Worm (Caenorhabditis elegans) whole organism, young adult: ENCODE data around the gene clec-182.

Source experiments
- B0019.2 ChIP-seq: fragments of 200-800 bp; sonication (Bioruptor generic); conservative IDR thresholded peaks from 2 replicates; pipeline ENCODE4 v1.3.6; 2022; ENCODE audit warnings: missing genetic modification reagents, missing genetic modification characterization, missing compliant biosample characterization
- B0261.1 ChIP-seq: sonication (generic microtip); optimal IDR thresholded peaks from 2 replicates; lab custom pipeline; 2016; ENCODE audit warnings: mild to moderate bottlenecking, missing genetic modification characterization, moderate library complexity, missing compliant biosample characterization
- F10E7.11 ChIP-seq: sonication (generic microtip); optimal IDR thresholded peaks from 2 replicates; lab custom pipeline; 2017; ENCODE audit warnings: mild to moderate bottlenecking, missing genetic modification characterization, moderate library complexity, missing compliant biosample characterization
- T26A5.8 ChIP-seq: sonication (generic microtip); optimal IDR thresholded peaks from 2 replicates; lab custom pipeline; 2016; ENCODE audit warnings: missing genetic modification characterization, missing compliant biosample characterization
- Y53G8AR.9 ChIP-seq: fragments of 200-800 bp; sonication (Bioruptor generic); conservative IDR thresholded peaks from 2 replicates; pipeline ENCODE4 v1.3.6; 2022; ENCODE audit warnings: missing genetic modification reagents, missing genetic modification characterization, missing compliant biosample characterization
- aptf-2 ChIP-seq: fragments of 200-800 bp; sonication (Bioruptor generic); conservative IDR thresholded peaks from 2 replicates; pipeline ENCODE4 v1.3.6; 2022; ENCODE audit warnings: missing genetic modification reagents, missing genetic modification characterization, missing compliant biosample characterization
- athp-1 ChIP-seq: sonication (generic microtip); optimal IDR thresholded peaks from 2 replicates; lab custom pipeline; 2017; ENCODE audit warnings: mild to moderate bottlenecking, missing genetic modification characterization, missing compliant biosample characterization
- attf-3 ChIP-seq: fragments of 200-800 bp; sonication (Bioruptor generic); conservative IDR thresholded peaks from 2 replicates; pipeline ENCODE4 v1.3.6; 2022; ENCODE audit warnings: missing genetic modification reagents, missing genetic modification characterization, missing compliant biosample characterization
- cebp-2 ChIP-seq: fragments of 200-800 bp; sonication (Bioruptor generic); IDR thresholded peaks from 2 replicates; pipeline ENCODE4 v1.3.6; 2022; ENCODE audit warnings: missing genetic modification characterization, missing compliant biosample characterization
- chd-7 ChIP-seq: sonication (generic microtip); optimal IDR thresholded peaks from 2 replicates; lab custom pipeline; 2016; ENCODE audit warnings: mild to moderate bottlenecking, missing genetic modification characterization, moderate library complexity, missing compliant biosample characterization
- egl-18 ChIP-seq: fragments of 200-800 bp; sonication (Bioruptor generic); IDR thresholded peaks from 2 replicates; pipeline ENCODE4 v1.3.6; 2022; ENCODE audit warnings: missing genetic modification reagents, missing genetic modification characterization, missing compliant biosample characterization
- ets-4 ChIP-seq: fragments of 200-800 bp; sonication (Bioruptor generic); optimal IDR thresholded peaks from 2 replicates; lab custom pipeline; 2018; ENCODE audit warnings: mild to moderate bottlenecking, missing genetic modification characterization, missing compliant biosample characterization
- hmg-1.2 ChIP-seq: fragments of 200-800 bp; sonication (Bioruptor generic); IDR thresholded peaks from 2 replicates; pipeline ENCODE4 v1.3.6; 2022; ENCODE audit warnings: missing genetic modification reagents, missing genetic modification characterization, missing compliant biosample characterization
- let-607 ChIP-seq, 2 experiments: fragments of 200-800 bp in 1 of 2; sonication (Bioruptor generic) in 1 of 2; sonication (generic microtip) in 1 of 2; optimal IDR thresholded peaks; 2 replicates each; lab custom pipeline; 2016 to 2018; ENCODE audit warnings: mild to moderate bottlenecking in 2 of 2, missing compliant biosample characterization in 2 of 2, missing genetic modification characterization in 2 of 2, moderate library complexity in 2 of 2, missing genotype in 1 of 2
- lin-26 ChIP-seq: fragments of 200-800 bp; sonication (Bioruptor generic); IDR thresholded peaks from 2 replicates; pipeline ENCODE4 v1.3.6; 2022; ENCODE audit warnings: missing genetic modification reagents, missing genetic modification characterization, missing compliant biosample characterization
- lir-1 ChIP-seq: fragments of 200-800 bp; sonication (Bioruptor generic); conservative IDR thresholded peaks from 2 replicates; pipeline ENCODE4 v1.3.6; 2022; ENCODE audit warnings: missing genetic modification reagents, missing genetic modification characterization, missing compliant biosample characterization
- nfya-1 ChIP-seq: sonication (generic microtip); optimal IDR thresholded peaks from 2 replicates; lab custom pipeline; 2017; ENCODE audit warnings: antibody characterized with exemption, missing compliant biosample characterization, missing genetic modification characterization, borderline replicate concordance; ENCODE audit not compliant: insufficient read depth
- nfya-2 ChIP-seq: fragments of 200-800 bp; sonication (Bioruptor generic); IDR thresholded peaks from 2 replicates; pipeline ENCODE4 v1.3.6; 2022; ENCODE audit warnings: missing genetic modification reagents, missing genetic modification characterization, missing compliant biosample characterization
- nhr-120 ChIP-seq: fragments of 200-800 bp; sonication (Bioruptor generic); IDR thresholded peaks from 2 replicates; pipeline ENCODE4 v1.3.6; 2022; ENCODE audit warnings: missing genetic modification characterization, missing compliant biosample characterization
- nhr-80 ChIP-seq: sonication (generic microtip); optimal IDR thresholded peaks from 2 replicates; lab custom pipeline; 2016; ENCODE audit warnings: missing genetic modification characterization, missing compliant biosample characterization
- pha-4 ChIP-seq: fragments of 150-350 bp; sonication (generic microtip); optimal IDR thresholded peaks from 2 replicates; lab custom pipeline; 2014; ENCODE audit warnings: missing biosample characterization, missing genetic modification reagents, missing genetic modification characterization
- rcor-1 ChIP-seq: fragments of 200-800 bp; sonication (Bioruptor generic); IDR thresholded peaks from 2 replicates; pipeline ENCODE4 v1.3.6; 2022; ENCODE audit warnings: missing genetic modification reagents, missing genetic modification characterization, missing compliant biosample characterization
- snpc-1.1 ChIP-seq: sonication (generic microtip); optimal IDR thresholded peaks from 2 replicates; lab custom pipeline; 2017; ENCODE audit warnings: missing genetic modification characterization, mild to moderate bottlenecking, missing compliant biosample characterization, antibody characterized with exemption, moderate library complexity, missing genotype, missing genetic modification reagents; ENCODE audit not compliant: insufficient read depth
- snpc-4 ChIP-seq, 5 experiments: fragments of 150-350 bp in 1 of 5; sonication (generic microtip) in 4 of 5; optimal IDR thresholded peaks; 2 replicates each; lab custom pipeline; 2014 to 2018; ENCODE audit warnings: missing genetic modification characterization in 5 of 5, missing biosample characterization in 3 of 5, antibody characterized with exemption in 2 of 5, mild to moderate bottlenecking in 2 of 5, missing compliant biosample characterization in 2 of 5, missing genotype in 2 of 5, moderate library complexity in 2 of 5, missing genetic modification reagents in 1 of 5
- somi-1 ChIP-seq: fragments of 200-800 bp; sonication (Bioruptor generic); optimal IDR thresholded peaks from 2 replicates; lab custom pipeline; 2018; ENCODE audit warnings: mild to moderate bottlenecking, missing genetic modification characterization, missing compliant biosample characterization
- sptf-2 ChIP-seq: fragments of 200-800 bp; sonication (Bioruptor generic); optimal IDR thresholded peaks from 2 replicates; lab custom pipeline; 2018; ENCODE audit warnings: mild to moderate bottlenecking, missing genetic modification characterization, missing compliant biosample characterization
- tbp1 ChIP-seq: fragments of 200-800 bp; sonication (Bioruptor generic); optimal IDR thresholded peaks from 2 replicates; lab custom pipeline; 2018; ENCODE audit warnings: mild to moderate bottlenecking, missing genetic modification characterization, missing compliant biosample characterization
- unc-130 ChIP-seq: sonication (generic microtip); optimal IDR thresholded peaks from 2 replicates; lab custom pipeline; 2016; ENCODE audit warnings: missing genetic modification reagents, missing genetic modification characterization, missing compliant biosample characterization
- zim-3 ChIP-seq: sonication (generic microtip); optimal IDR thresholded peaks from 2 replicates; lab custom pipeline; 2017; ENCODE audit warnings: mild to moderate bottlenecking, missing genetic modification characterization, moderate library complexity, missing compliant biosample characterization
- ztf-28 ChIP-seq: fragments of 200-800 bp; sonication (Bioruptor generic); IDR thresholded peaks from 2 replicates; pipeline ENCODE4 v1.3.6; 2022; ENCODE audit warnings: missing genetic modification reagents, missing genetic modification characterization, missing compliant biosample characterization

The clec-182 gene

ce11 chrIV:8798255-8798654 is at the start of gene clec-182:
clec-182 (minus strand) TSS chrIV:8798355.
- TF ChIP-seq cebp-2 (GFP tag; lab: Robert Waterston, UW): no peak
- no peak for TF ChIP-seq aptf-2

- TF ChIP-seq sptf-2 (GFP tag; lab: Kevin White, UChicago): no peak
Observed at ce11 chrIV:8847918-8848317, 49.8 kb upstream of the clec-182 start, which contains the start of gene col-118. col-118 (plus strand) TSS chrIV:8848218.

ce11 chrIV:8845922-8846321 is 47.8 kb upstream of the clec-182 start:
- TF ChIP-seq nfya-1 (tag; lab: Kevin White, UChicago) (no peak), lir-1 (GFP tag; lab: Robert Waterston, UW) (no peak), nhr-80 (peak; percentile 68), aptf-2 (no peak)
- TF ChIP-seq, all 124 proteins: peak for 1

ce11 chrIV:8844457-8844856 is 46.3 kb upstream of the clec-182 start, which contains the start of gene T11B7.2:
T11B7.2 (minus strand) TSS chrIV:8844557.
- TF ChIP-seq nfya-2 (GFP tag; lab: Robert Waterston, UW): no peak
- no peak for TF ChIP-seq hmg-1.2 (GFP tag; lab: Robert Waterston, UW)
- no peak for TF ChIP-seq nhr-120 (GFP tag; lab: Robert Waterston, UW)
- no peak for TF ChIP-seq chd-7 (tag; lab: Kevin White, UChicago)
- TF ChIP-seq rcor-1: no peak
- TF ChIP-seq Y53G8AR.9: no peak
- no peak for TF ChIP-seq ztf-28
- no peak for TF ChIP-seq F10E7.11
- TF ChIP-seq tbp1 (GFP tag; lab: Kevin White, UChicago): no peak
- TF ChIP-seq pha-4 (tag; lab: Kevin White, UChicago): no peak
- no peak for TF ChIP-seq unc-130 (GFP tag; lab: Kevin White, UChicago)
- no peak for TF ChIP-seq somi-1 (GFP tag; lab: Kevin White, UChicago)
- TF ChIP-seq ets-4 (GFP tag; lab: Kevin White, UChicago): no peak
- no peak for TF ChIP-seq snpc-4 (GFP tag; optimal IDR thresholded peaks at IDR 0.05; lab: Kevin White, UChicago)
- TF ChIP-seq snpc-4 (tag; optimal IDR thresholded peaks at IDR 0.05; lab: Kevin White, UChicago): no peak
- TF ChIP-seq zim-3 (tag; lab: Kevin White, UChicago): no peak
- TF ChIP-seq let-607 (tag; optimal IDR thresholded peaks at IDR 0.05; lab: Kevin White, UChicago): no peak
- TF ChIP-seq athp-1 (tag; lab: Kevin White, UChicago): no peak
- TF ChIP-seq B0019.2 (GFP tag; lab: Robert Waterston, UW): no peak
- no peak for TF ChIP-seq attf-3 (GFP tag; lab: Robert Waterston, UW)
- TF ChIP-seq egl-18 (GFP tag; lab: Robert Waterston, UW): no peak
- TF ChIP-seq, all 124 proteins: peak for 0

DNA sequence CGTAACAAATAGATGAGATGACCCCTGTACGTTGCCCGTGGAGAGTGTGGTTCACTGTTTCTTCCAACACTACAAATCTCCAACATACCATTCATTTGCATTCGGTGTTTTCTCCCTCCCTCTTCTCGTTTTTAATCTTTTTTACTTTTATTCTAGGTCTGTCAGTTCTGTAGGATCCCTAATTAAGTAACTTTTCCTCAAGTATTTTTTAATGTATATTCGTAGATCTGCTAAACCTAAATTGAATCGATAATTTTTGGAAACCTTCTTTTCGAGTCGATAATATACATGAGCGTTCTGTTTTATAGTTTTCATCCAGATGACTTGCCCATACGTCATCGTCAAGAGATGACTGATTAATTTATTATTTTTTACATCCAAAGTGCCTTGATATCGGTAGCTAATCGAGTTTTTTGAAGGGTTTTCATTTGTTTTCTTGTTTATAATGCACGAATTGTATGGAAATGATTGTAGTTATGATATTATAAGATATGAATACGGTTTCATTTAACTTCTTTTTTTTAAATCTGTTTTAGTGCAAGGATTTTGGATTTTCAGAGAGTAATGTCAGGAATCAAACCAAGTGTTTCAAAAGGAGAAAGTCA is 42.1 kb upstream of the clec-182 start, which contains the start of the genes T28C6.11 and T11B7.1:
TSS of gene T28C6.11 (minus strand) at position 101 of the 605 bp plus-strand sequence.
TSS of gene T11B7.1 (plus strand) at position 555 of the 605 bp plus-strand sequence.
- TF ChIP-seq T26A5.8 (tag; lab: Kevin White, UChicago) (no peak), lin-26 (no peak), zim-3 (tag; lab: Kevin White, UChicago) (no peak), B0261.1 (tag; lab: Kevin White, UChicago) (no peak), athp-1 (tag; lab: Kevin White, UChicago) (no peak), snpc-1.1 (tag; lab: Kevin White, UChicago) (no peak)
